Worm (Caenorhabditis elegans): ENCODE data around the gene T25F10.4.

ce11 chrV:6736108-6736507, 26.2 kb downstream of the T25F10.4 start:
- TF ChIP-seq flt-1 (GFP tag; IDR thresholded peaks at IDR 0.05), result no peak
- no peak for TF ChIP-seq pes-1 (GFP tag; IDR thresholded peaks at IDR 0.05)
- no peak for TF ChIP-seq ama-1 (optimal IDR thresholded peaks at IDR 0.05)
- TF ChIP-seq hmbx-1 (tag; optimal IDR thresholded peaks at IDR 0.05), result no peak
- no peak for TF ChIP-seq hmg-4 (GFP tag; optimal IDR thresholded peaks at IDR 0.05)
- no peak for TF ChIP-seq scrt-1 (GFP tag; IDR thresholded peaks at IDR 0.05)
- no peak for TF ChIP-seq tbx-11 (GFP tag; IDR thresholded peaks at IDR 0.05)
- TF ChIP-seq tbx-37 (GFP tag; conservative IDR thresholded peaks at IDR 0.05), result no peak
- no peak for TF ChIP-seq hnd-1 (tag; optimal IDR thresholded peaks at IDR 0.05)
- TF ChIP-seq tra-4 (tag; optimal IDR thresholded peaks at IDR 0.05), result no peak
- TF ChIP-seq sea-1 (GFP tag; conservative IDR thresholded peaks at IDR 0.05), result no peak
- TF ChIP-seq aly-1 (tag; optimal IDR thresholded peaks at IDR 0.05), result no peak

Data from whole organism, early embryonic.